Worm (Caenorhabditis elegans): ENCODE measurements around the gene cpi-2.

DNA sequence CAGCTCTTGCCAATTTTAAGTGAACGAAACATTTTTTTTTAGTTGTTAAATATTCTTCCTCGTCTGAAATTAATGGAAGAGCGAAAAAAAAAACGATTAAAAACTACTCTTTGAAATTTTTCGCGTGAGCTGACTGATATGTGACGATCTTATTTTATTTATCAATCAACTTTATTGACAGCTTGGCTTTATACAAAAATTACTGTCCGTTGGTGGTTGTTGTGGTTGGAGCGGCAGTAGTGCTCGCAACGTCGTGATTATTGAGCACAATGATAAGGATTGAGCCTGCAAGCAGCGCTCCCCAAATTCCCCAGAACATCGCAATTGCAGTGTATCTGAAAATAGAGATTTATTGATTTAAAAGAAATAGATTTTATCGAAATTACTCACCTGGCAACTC lies 586 bp downstream of the cpi-2 start:
- no peak for TF ChIP-seq W03F9.2 (tag; optimal IDR thresholded peaks at IDR 0.05)
- TF ChIP-seq him-1 (tag; optimal IDR thresholded peaks at IDR 0.05) = no peak

Measured in whole organism, L4/young adult.